Worm (Caenorhabditis elegans): ENCODE data around the gene srx-115.

ce11 chrV:8802252-8802651, 30.6 kb downstream of the srx-115 start:
- TF ChIP-seq dmd-4 (tag; optimal IDR thresholded peaks at IDR 0.05; ENCODE audit: borderline replicate concordance) (no peak), K09A11.1 (tag; optimal IDR thresholded peaks at IDR 0.05; ENCODE audit: insufficient read depth) (no peak), ceh-48 (tag; optimal IDR thresholded peaks at IDR 0.05) (no peak), hlh-8 (tag; optimal IDR thresholded peaks at IDR 0.05) (no peak), nhr-232 (tag; optimal IDR thresholded peaks at IDR 0.05) (no peak), ama-1 (optimal IDR thresholded peaks at IDR 0.05) (no peak), pag-3 (tag; optimal IDR thresholded peaks at IDR 0.05; ENCODE audit: borderline replicate concordance) (no peak)
